Fruit fly (Drosophila melanogaster) whole organism, larva: Measurements from ENCODE around the gene Aatf.
A peak's percentile ranks its signal among the peaks of the same experiment; 100 is the strongest.

Experiments used
- noc ChIP-seq: fragments of 200-800 bp; sonication (Bioruptor generic); optimal IDR thresholded peaks from 3 replicates; lab custom pipeline; 2019; ENCODE audit warnings: missing biosample characterization, mild to moderate bottlenecking, missing genetic modification characterization, moderate library complexity

The Aatf gene

dm6 chr2L:6717460-6717859 lies at the start of gene Aatf:
TSS of gene Aatf (plus strand) at chr2L:6717625.
- no peak for TF ChIP-seq noc

DNA sequence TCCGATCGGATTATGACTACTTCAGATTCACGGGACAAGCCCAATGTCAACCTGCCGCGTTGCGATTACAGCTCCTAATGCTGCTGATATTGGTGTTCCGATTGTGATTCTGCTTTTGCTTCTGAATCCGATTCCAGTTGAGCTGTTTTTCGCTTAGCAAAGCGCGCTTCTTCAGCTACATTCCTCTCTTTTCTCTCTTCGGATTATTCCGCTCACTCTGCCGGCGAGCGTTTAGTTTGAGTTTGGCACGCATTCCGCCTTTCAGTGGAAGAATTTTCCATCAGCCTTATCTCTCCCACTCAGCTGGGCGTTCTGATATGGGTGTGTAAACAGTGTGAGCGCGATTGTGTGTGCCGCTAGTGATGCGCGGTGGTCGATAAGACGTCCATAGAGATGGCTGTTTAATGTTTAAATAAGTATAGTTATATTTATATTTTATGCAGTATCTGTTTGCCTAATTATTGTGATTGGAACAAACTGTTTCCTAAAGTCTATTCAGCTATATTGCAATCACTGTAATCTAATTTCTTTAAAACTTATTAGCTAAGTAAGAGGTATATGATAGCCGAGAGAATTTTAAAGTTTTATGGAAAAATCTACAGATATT lies 49.6 kb upstream of the Aatf start, which contains the start of gene Galt:
TSS of gene Galt (minus strand) at position 315 of the 607 bp plus-strand sequence.
- TF ChIP-seq noc = no peak

- TF ChIP-seq noc = no peak
These were observed 46.0 kb upstream of the Aatf start for dm6 chr2L:6671409-6671808.

DNA sequence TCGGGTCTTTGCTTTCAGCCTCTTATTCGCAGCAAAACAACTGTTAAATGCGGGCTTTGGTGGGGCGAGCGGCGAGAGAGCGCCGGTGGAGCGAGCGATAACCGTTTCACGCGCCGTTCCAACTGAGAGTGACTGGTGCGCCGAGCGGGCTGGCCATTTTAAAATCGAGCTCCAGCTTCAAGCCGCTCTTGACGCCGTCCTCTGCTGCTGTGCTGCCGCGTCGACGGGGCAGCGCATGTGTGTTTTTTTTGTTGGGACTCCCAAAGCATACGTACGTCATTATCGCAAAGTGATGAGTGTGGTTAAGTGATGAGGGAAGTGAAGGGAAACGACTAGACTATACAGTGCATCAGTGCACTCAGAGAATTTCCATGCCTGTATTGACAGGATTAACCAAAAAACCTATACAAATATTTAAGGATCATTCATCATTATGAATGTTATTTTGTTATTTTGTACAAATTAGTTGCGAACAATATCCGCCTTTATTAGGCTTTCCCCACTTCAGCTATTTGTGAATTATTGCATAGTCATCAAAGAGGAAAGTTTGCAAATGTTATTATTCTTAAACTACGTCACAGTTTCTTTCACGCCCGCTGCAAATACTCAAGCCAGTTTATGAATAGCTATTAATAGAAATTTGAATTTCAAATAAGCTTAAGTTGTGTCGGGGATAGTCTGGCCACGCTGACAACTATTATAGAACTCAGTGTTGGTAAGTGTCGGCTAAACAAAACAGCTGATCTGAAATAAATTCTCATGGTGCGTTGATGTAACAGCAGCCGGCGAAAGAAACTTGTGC lies 44.0 kb upstream of the Aatf start, which contains the start of gene Spn27A:
TSS of gene Spn27A (minus strand) at position 137 of the 802 bp plus-strand sequence.
- peak; percentile 17 for TF ChIP-seq noc

dm6 chr2L:6676535-6676934 lies 40.9 kb upstream of the Aatf start, which contains the start of gene cort:
TSS of gene cort (minus strand) at chr2L:6676635.
- no peak for TF ChIP-seq noc

DNA sequence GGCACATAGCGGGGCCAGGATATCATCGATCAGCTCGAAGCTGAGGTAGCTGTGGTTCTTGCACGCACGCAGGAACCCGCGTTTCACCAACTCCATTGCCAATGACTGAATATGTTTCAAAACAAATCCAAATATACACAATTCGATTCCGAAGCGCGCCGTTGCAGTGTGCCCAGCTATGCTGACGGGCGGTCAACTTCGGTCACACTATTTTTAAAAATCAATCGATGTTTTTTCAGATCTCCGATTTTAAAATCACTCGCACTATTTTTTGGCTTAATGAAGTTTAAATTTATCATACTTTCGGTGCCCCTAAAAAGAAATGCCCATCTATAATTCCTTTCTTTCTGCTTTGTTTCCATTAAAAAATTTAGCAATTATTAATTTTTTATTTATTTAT lies 40.0 kb upstream of the Aatf start, which contains the start of gene Nse1:
TSS of gene Nse1 (minus strand) at position 173 of the 400 bp plus-strand sequence.
- TF ChIP-seq noc = no peak

DNA sequence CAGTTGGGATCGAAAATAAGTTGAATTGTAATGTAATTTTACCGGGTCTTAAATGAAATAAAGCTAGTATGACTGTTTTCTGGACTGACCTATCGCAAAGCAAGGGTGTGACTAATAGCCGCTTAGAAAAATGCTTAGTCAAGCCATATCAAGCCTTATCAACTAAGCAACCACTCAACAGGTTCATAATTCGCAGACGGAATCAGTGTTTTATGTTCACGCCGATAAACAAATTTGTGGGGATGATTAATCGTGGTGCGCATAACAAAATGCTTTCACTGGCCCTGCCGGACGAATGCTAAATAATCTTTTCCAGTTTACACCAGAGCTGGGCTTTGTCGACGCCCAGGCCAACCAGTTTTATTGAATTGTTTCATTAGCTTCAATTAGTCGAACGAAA lies 34.5 kb upstream of the Aatf start:
- TF ChIP-seq noc = peak; percentile 47

DNA sequence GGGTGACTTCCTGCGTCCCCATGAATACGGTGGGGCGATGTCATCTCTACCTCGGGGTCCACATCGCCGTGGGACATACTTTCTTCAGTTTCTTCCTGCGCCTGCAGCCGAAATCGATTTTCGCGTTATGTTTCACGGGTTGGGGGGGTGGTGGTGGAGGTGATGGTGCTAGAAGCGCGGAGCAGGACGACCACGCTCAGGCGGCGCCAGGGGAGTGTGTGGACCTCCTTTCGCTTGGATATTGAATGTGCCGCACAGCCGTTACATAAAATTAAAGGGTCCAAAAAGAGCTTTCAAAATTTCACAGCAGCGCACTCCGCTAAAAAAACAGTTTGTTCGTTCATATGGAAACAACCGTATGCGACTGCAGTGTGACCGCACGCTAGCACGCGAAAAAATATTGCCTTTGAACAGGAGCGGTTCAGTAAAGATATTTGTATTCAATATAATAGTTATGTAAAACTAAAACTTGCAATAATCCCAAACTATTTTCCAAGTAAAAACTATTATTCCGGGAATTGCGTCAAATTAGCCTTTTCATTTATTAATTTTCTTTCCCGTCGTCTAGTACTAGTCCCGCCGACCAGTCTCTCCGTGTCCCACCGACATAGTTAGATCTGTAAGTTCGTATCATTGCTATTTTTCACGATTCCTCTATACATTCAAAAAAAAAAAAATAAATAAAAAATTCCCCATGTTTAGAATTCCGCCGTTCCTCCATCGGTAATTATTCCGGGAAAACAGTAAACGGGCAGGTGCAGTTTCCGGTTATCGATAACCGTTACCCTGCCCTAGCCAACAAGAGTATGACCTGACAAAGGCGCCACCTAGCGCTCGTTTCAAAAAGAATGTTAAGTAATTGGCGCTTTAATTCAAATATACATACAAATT lies 33.2 kb upstream of the Aatf start, which contains the start of gene Nhe3:
TSS of gene Nhe3 (minus strand) at position 373 of the 891 bp plus-strand sequence.
- TF ChIP-seq noc = peak; percentile 61

DNA sequence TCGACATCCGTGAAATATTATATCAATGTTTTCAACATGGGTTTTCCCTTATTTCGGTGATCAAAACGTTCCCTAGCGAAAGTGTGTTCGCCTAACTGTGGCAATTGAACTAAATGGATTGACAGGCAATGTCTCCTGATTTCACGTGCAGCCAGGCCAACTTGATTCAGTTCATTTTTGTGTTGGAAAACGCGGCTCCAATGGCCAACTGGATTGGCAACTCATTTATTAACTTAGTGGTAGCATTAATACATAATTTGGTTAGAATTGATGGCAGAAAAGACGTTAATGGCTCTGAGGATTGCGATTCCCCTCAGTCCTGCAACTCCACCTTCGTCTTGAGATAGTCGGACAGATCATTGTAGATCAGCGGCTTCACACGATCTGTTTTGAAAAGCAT lies 30.8 kb upstream of the Aatf start, which contains the start of gene CG11327:
TSS of gene CG11327 (minus strand) at position 101 of the 400 bp plus-strand sequence.
- no peak for TF ChIP-seq noc

DNA sequence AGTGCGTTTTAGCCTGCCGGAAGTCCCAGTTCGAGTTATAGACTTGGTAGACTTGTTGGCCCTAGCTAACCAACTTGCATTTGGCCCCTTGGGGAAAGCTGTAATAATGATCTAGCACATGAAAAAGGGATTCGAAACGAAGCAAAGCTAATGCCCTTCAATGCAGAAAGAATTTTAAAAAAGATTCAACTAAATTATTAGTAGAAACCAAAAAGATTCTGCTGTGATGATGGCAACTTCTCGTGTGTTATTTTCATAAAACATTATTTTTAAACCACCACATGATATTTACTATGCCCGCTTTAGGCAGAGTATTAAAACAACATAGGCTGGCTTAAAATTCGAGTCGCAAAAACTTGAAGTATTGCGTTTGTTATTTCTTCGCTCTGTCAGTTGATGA lies 25.4 kb upstream of the Aatf start:
- TF ChIP-seq noc = no peak

DNA sequence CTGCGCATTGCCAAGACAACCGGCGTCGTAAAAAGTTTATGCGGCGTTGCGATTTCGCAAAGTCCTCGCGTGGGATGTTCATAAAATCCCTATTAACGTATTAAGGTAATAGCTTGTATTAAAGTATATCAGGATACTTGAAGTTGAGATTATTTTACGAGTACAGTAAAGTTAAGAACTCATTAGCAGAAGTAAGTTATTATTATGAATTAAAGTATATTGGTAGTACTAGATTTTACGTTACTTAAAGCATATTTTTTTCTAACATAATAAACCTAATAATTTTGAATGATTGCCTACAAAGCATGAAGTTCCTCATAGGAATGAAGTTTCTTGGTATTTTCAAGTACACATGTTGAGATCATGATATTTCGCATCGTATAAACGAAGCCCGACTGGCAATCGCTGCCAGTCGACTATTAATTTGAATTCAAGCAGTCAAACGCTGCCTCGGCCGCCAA lies 23.6 kb upstream of the Aatf start:
- TF ChIP-seq noc = peak; percentile 48

- no peak for TF ChIP-seq noc
These were observed 21.2 kb upstream of the Aatf start for dm6 chr2L:6696229-6696628.

DNA sequence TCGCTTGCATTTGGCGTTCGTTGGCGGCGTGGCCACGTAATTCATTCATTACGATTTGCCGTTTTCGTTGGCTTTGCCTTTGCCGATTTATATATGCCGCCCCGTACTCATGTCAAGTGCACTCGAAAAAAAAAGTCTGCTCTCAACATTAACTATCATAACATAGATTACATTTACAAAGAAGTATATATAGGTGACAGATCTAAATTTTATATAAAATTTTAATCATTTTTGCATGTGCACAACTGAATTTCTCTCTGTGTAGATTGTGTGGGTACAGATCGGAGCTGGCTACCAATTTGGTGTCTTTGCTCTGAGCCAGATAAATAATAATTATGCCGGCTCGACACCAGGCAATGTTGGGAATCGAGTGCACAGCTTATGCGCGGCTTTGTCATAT lies 19.0 kb upstream of the Aatf start:
- no peak for TF ChIP-seq noc

DNA sequence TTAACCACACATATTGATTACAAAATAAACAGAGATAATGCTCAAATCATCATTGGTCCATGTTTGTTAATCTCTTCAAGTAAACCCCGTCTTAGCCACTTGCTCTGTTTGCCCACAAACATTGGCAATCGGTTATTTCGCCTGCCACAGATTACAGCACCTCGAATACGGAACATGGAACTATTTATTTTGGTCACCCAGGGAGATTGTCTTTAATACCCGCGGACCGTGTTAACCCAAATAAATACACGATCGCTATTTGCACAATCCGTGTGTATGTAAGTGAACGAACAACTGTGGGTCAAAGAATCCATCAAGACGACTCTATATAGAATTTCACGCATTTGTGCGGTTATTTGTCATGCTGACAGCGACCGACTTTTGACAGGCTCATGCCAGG lies 16.7 kb upstream of the Aatf start:
- TF ChIP-seq noc = no peak

dm6 chr2L:6701409-6702199 lies 15.8 kb upstream of the Aatf start:
- TF ChIP-seq noc = no peak

dm6 chr2L:6705081-6705480 lies 12.3 kb upstream of the Aatf start:
- TF ChIP-seq noc = no peak
